Worm (Caenorhabditis elegans) whole organism, late embryonic: ENCODE data around the gene R186.3.

Experiments
- C08G9.2 ChIP-seq: sonication (generic microtip); optimal IDR thresholded peaks from 2 replicates; lab custom pipeline; 2016; ENCODE audit warnings: mild to moderate bottlenecking, missing genetic modification characterization, moderate library complexity, missing compliant biosample characterization
- K02D7.2 ChIP-seq: sonication (generic microtip); optimal IDR thresholded peaks from 2 replicates; lab custom pipeline; 2017; ENCODE audit warnings: mild to moderate bottlenecking, missing genetic modification characterization, missing compliant biosample characterization
- T23F11.4 ChIP-seq: fragments of 200-800 bp; sonication (Bioruptor generic); optimal IDR thresholded peaks from 2 replicates; lab custom pipeline; 2018; ENCODE audit warnings: mild to moderate bottlenecking, missing genetic modification characterization, missing compliant biosample characterization
- Y22D7AL.16 ChIP-seq: sonication (generic microtip); optimal IDR thresholded peaks from 2 replicates; lab custom pipeline; 2016; ENCODE audit warnings: missing genetic modification characterization, missing compliant biosample characterization
- ceh-14 ChIP-seq: sonication (generic microtip); optimal IDR thresholded peaks from 2 replicates; lab custom pipeline; 2016; ENCODE audit warnings: missing genotype, missing genetic modification characterization, missing compliant biosample characterization
- ceh-18 ChIP-seq: sonication (generic microtip); optimal IDR thresholded peaks from 2 replicates; lab custom pipeline; 2016; ENCODE audit warnings: missing genetic modification characterization, missing compliant biosample characterization
- ceh-19 ChIP-seq: fragments of 200-800 bp; sonication (Bioruptor generic); optimal IDR thresholded peaks from 2 replicates; lab custom pipeline; 2018; ENCODE audit warnings: mild to moderate bottlenecking, missing genetic modification characterization, missing compliant biosample characterization
- ceh-2 ChIP-seq: sonication (generic microtip); optimal IDR thresholded peaks from 2 replicates; lab custom pipeline; 2016; ENCODE audit warnings: missing genotype, missing genetic modification characterization, missing compliant biosample characterization
- ceh-22 ChIP-seq: sonication (generic microtip); optimal IDR thresholded peaks from 2 replicates; lab custom pipeline; 2017; ENCODE audit warnings: missing biosample characterization, missing genetic modification characterization
- ceh-30 ChIP-seq: fragments of 150-350 bp; optimal IDR thresholded peaks from 2 replicates; lab custom pipeline; 2014; ENCODE audit warnings: missing biosample characterization, missing genetic modification characterization
- ceh-31 ChIP-seq: sonication (generic microtip); optimal IDR thresholded peaks from 2 replicates; lab custom pipeline; 2016; ENCODE audit warnings: missing genetic modification characterization, missing compliant biosample characterization
- ceh-48 ChIP-seq: sonication (generic microtip); optimal IDR thresholded peaks from 2 replicates; lab custom pipeline; 2016; ENCODE audit warnings: missing genetic modification characterization, inconsistent platforms, missing compliant biosample characterization
- ceh-6 ChIP-seq: fragments of 200-800 bp; sonication (Bioruptor generic); optimal IDR thresholded peaks from 2 replicates; lab custom pipeline; 2018; ENCODE audit warnings: mild to moderate bottlenecking, missing genetic modification characterization, missing compliant biosample characterization
- ceh-9 ChIP-seq: sonication (generic microtip); optimal IDR thresholded peaks from 2 replicates; lab custom pipeline; 2016; ENCODE audit warnings: mild to moderate bottlenecking, missing genetic modification characterization, inconsistent platforms, missing compliant biosample characterization
- che-1 ChIP-seq: sonication (generic microtip); optimal IDR thresholded peaks from 2 replicates; lab custom pipeline; 2016; ENCODE audit warnings: mild to moderate bottlenecking, missing genetic modification characterization, missing compliant biosample characterization
- dve-1 ChIP-seq: sonication (generic microtip); optimal IDR thresholded peaks from 2 replicates; lab custom pipeline; 2017; ENCODE audit warnings: antibody characterized with exemption, mild to moderate bottlenecking, missing genetic modification characterization, missing compliant biosample characterization
- ets-4 ChIP-seq: sonication (generic microtip); optimal IDR thresholded peaks from 2 replicates; lab custom pipeline; 2016; ENCODE audit warnings: missing genetic modification characterization, missing compliant biosample characterization
- eyg-1 ChIP-seq: sonication (generic microtip); optimal IDR thresholded peaks from 2 replicates; lab custom pipeline; 2016; ENCODE audit warnings: missing genotype, missing genetic modification characterization, missing compliant biosample characterization
- fkh-10 ChIP-seq: fragments of 150-350 bp; optimal IDR thresholded peaks from 2 replicates; lab custom pipeline; 2014; ENCODE audit warnings: missing biosample characterization, missing genetic modification reagents, missing genetic modification characterization
- fkh-6 ChIP-seq: sonication (generic microtip); optimal IDR thresholded peaks from 2 replicates; lab custom pipeline; 2016; ENCODE audit warnings: missing genetic modification characterization, missing compliant biosample characterization
- gmeb-2 ChIP-seq: sonication (generic microtip); optimal IDR thresholded peaks from 2 replicates; lab custom pipeline; 2016; ENCODE audit warnings: missing genetic modification characterization, inconsistent platforms, missing compliant biosample characterization
- hlh-13 ChIP-seq: fragments of 200-800 bp; sonication (Bioruptor generic); optimal IDR thresholded peaks from 2 replicates; lab custom pipeline; 2018; ENCODE audit warnings: mild to moderate bottlenecking, missing genetic modification characterization, missing compliant biosample characterization
- hlh-30 ChIP-seq: sonication (generic microtip); optimal IDR thresholded peaks from 2 replicates; lab custom pipeline; 2017; ENCODE audit warnings: antibody characterized with exemption, missing genetic modification characterization, missing compliant biosample characterization; ENCODE audit not compliant: insufficient read depth
- hlh-6 ChIP-seq: sonication (generic microtip); optimal IDR thresholded peaks from 2 replicates; lab custom pipeline; 2016; ENCODE audit warnings: missing genotype, missing genetic modification characterization, missing compliant biosample characterization
- lim-6 ChIP-seq: sonication (generic microtip); optimal IDR thresholded peaks from 2 replicates; lab custom pipeline; 2016; ENCODE audit warnings: missing genetic modification characterization, missing compliant biosample characterization
- madf-2 ChIP-seq: sonication (generic microtip); optimal IDR thresholded peaks from 2 replicates; lab custom pipeline; 2017; ENCODE audit warnings: missing genetic modification characterization, missing compliant biosample characterization
- nfya-1 ChIP-seq: sonication (generic microtip); optimal IDR thresholded peaks from 2 replicates; lab custom pipeline; 2017; ENCODE audit warnings: missing genetic modification characterization, mild to moderate bottlenecking, missing compliant biosample characterization, antibody characterized with exemption, moderate library complexity
- npax-4 ChIP-seq: sonication (generic microtip); optimal IDR thresholded peaks from 2 replicates; lab custom pipeline; 2016; ENCODE audit warnings: missing genetic modification characterization, missing compliant biosample characterization
- pag-3 ChIP-seq: sonication (generic microtip); optimal IDR thresholded peaks from 2 replicates; lab custom pipeline; 2016; ENCODE audit warnings: missing compliant biosample characterization, missing genetic modification characterization, borderline replicate concordance
- pha-2 ChIP-seq: sonication (generic microtip); optimal IDR thresholded peaks from 2 replicates; lab custom pipeline; 2017; ENCODE audit warnings: mild to moderate bottlenecking, missing genetic modification characterization, missing compliant biosample characterization
- pqm-1 ChIP-seq: sonication (generic microtip); optimal IDR thresholded peaks from 2 replicates; lab custom pipeline; 2016; ENCODE audit warnings: missing genetic modification characterization, missing compliant biosample characterization
- sox-2 ChIP-seq: fragments of 200-800 bp; sonication (Bioruptor generic); IDR thresholded peaks from 2 replicates; pipeline ENCODE4 v1.3.6; 2022; ENCODE audit warnings: missing genetic modification reagents, missing genetic modification characterization, missing compliant biosample characterization
- sox-4 ChIP-seq: sonication (generic microtip); optimal IDR thresholded peaks from 2 replicates; lab custom pipeline; 2017; ENCODE audit warnings: mild to moderate bottlenecking, missing genetic modification characterization, inconsistent platforms, missing compliant biosample characterization
- syd-9 ChIP-seq: sonication (generic microtip); optimal IDR thresholded peaks from 2 replicates; lab custom pipeline; 2016; ENCODE audit warnings: mild to moderate bottlenecking, missing genetic modification characterization, moderate library complexity, missing compliant biosample characterization
- tbx-2 ChIP-seq: sonication (generic microtip); optimal IDR thresholded peaks from 2 replicates; lab custom pipeline; 2016; ENCODE audit warnings: missing genetic modification characterization, missing compliant biosample characterization
- ttx-3 ChIP-seq: sonication (generic microtip); optimal IDR thresholded peaks from 2 replicates; lab custom pipeline; 2016; ENCODE audit warnings: missing genetic modification reagents, missing genetic modification characterization, missing compliant biosample characterization
- unc-3 ChIP-seq, 2 experiments: fragments of 200-800 bp in 1 of 2; sonication (Bioruptor generic) in 1 of 2; sonication (generic microtip) in 1 of 2; conservative IDR thresholded peaks in 1 of 2; optimal IDR thresholded peaks in 1 of 2; 2 replicates each; pipeline versions ENCODE4 v1.3.6 to Lab custom; 2016 to 2022; ENCODE audit warnings: missing compliant biosample characterization in 2 of 2, missing genetic modification characterization in 2 of 2, missing genetic modification reagents in 1 of 2
- unc-55 ChIP-seq: sonication (generic microtip); optimal IDR thresholded peaks from 2 replicates; lab custom pipeline; 2017; ENCODE audit warnings: missing biosample characterization, missing genetic modification reagents, missing genetic modification characterization
- unc-86 ChIP-seq: sonication (generic microtip); optimal IDR thresholded peaks from 2 replicates; lab custom pipeline; 2016; ENCODE audit warnings: missing genetic modification characterization, missing compliant biosample characterization
- zip-5 ChIP-seq: sonication (generic microtip); optimal IDR thresholded peaks from 2 replicates; lab custom pipeline; 2016; ENCODE audit warnings: missing genetic modification characterization, missing compliant biosample characterization
- ztf-16 ChIP-seq: sonication (generic microtip); optimal IDR thresholded peaks from 2 replicates; lab custom pipeline; 2017; ENCODE audit warnings: missing genetic modification characterization, missing compliant biosample characterization

R186.3 gene

DNA sequence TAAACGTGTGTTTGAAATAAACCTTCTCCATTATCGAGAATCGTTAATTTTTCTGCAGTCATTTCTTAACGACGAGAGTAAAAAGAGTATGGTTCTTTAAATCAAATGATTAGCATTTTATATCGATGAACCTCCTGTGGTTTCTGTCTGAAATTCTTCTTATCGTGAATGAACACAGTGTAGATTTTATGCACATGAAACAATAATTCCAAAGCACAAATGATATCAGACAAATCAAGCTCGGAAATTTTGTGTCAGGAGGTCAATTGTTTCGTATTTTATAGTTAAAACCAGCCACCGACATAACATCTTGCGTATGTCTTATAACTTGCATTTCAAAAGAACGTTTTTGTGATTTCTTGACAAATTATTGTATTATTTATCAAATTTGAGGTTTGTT lies 29.9 kb downstream of the R186.3 start, which contains the start of gene T16G1.6:
T16G1.6 (minus strand) TSS at position 77 of the 400 bp plus-strand sequence.
- no peak for TF ChIP-seq ceh-22 (tag; lab: Kevin White, UChicago)
- TF ChIP-seq nfya-1: no peak
- TF ChIP-seq ceh-6 (GFP tag; lab: Kevin White, UChicago): no peak
- no peak for TF ChIP-seq unc-55 (GFP tag; lab: Kevin White, UChicago)
- no peak for TF ChIP-seq tbx-2 (tag; lab: Kevin White, UChicago)
- no peak for TF ChIP-seq ceh-48
- no peak for TF ChIP-seq ceh-2 (tag; lab: Kevin White, UChicago)
- no peak for TF ChIP-seq ceh-31 (tag; lab: Kevin White, UChicago)
- TF ChIP-seq madf-2 (tag; lab: Kevin White, UChicago): no peak
- no peak for TF ChIP-seq K02D7.2 (tag; lab: Kevin White, UChicago)
- TF ChIP-seq unc-3 (GFP tag; conservative IDR thresholded peaks at IDR 0.05; lab: Robert Waterston, UW): no peak
- no peak for TF ChIP-seq unc-3 (tag; optimal IDR thresholded peaks at IDR 0.05; lab: Kevin White, UChicago)
- no peak for TF ChIP-seq npax-4 (tag; lab: Kevin White, UChicago)
- TF ChIP-seq hlh-30: no peak

DNA sequence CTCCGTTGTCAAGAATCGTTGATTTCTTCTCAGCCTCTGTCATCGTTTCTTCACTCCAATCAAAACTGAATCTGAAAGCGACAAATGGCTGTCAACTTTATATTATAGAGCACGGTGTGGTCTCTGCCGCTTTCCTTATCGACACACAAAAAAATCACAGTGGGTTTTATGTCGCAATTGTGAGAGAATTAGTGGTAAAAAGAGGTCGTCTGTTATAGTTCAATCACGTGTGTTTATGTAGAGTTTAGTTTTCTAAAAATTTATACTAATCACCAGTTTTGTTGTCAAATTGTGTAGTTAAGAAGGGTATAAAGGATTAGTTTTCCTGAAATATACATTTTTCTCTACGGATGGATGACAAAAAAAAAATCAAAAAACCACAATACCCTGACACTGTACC lies 32.0 kb downstream of the R186.3 start, which contains the start of gene T16G1.7:
T16G1.7 (minus strand) TSS at position 137 of the 400 bp plus-strand sequence.
- TF ChIP-seq eyg-1 (tag; lab: Kevin White, UChicago): no peak
- no peak for TF ChIP-seq unc-3 (GFP tag; conservative IDR thresholded peaks at IDR 0.05; lab: Robert Waterston, UW)
- TF ChIP-seq unc-3 (tag; optimal IDR thresholded peaks at IDR 0.05; lab: Kevin White, UChicago): no peak
- TF ChIP-seq ceh-9 (tag; lab: Kevin White, UChicago): no peak
- TF ChIP-seq ceh-6 (GFP tag; lab: Kevin White, UChicago): no peak
- no peak for TF ChIP-seq Y22D7AL.16 (tag; lab: Kevin White, UChicago)
- TF ChIP-seq hlh-13 (GFP tag; lab: Kevin White, UChicago): no peak
- no peak for TF ChIP-seq ceh-2 (tag; lab: Kevin White, UChicago)
- TF ChIP-seq ttx-3 (tag; lab: Kevin White, UChicago): no peak
- TF ChIP-seq, all 69 proteins: peak for 0

DNA sequence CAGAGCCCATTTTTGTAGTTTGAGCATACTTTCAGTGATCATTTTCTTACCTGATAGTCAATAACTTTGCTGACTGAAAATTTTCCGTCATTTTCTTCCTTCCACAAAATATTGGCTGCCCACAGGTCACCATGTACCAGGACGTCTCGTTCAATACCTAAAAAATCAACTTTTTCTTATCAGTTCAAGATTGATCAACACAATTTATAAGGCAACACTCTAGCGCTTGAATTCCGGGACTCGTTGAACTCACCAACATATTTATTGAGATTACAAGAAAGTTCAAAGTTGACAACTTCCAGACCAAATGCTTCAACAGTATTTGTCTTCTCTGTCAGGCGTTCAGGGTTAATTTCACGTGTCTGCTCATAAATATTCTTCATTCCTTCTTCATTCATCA lies 33.4 kb downstream of the R186.3 start:
- TF ChIP-seq hlh-6 (tag; lab: Kevin White, UChicago) (no peak), che-1 (tag; lab: Kevin White, UChicago) (no peak), fkh-6 (tag; lab: Kevin White, UChicago) (no peak), ztf-16 (no peak), T23F11.4 (GFP tag; lab: Kevin White, UChicago) (no peak), ets-4 (tag; lab: Kevin White, UChicago) (no peak), ceh-31 (tag; lab: Kevin White, UChicago) (no peak), pqm-1 (no peak), ceh-14 (tag; lab: Kevin White, UChicago) (no peak), unc-86 (tag; lab: Kevin White, UChicago) (no peak), gmeb-2 (no peak), unc-55 (GFP tag; lab: Kevin White, UChicago) (no peak)

DNA sequence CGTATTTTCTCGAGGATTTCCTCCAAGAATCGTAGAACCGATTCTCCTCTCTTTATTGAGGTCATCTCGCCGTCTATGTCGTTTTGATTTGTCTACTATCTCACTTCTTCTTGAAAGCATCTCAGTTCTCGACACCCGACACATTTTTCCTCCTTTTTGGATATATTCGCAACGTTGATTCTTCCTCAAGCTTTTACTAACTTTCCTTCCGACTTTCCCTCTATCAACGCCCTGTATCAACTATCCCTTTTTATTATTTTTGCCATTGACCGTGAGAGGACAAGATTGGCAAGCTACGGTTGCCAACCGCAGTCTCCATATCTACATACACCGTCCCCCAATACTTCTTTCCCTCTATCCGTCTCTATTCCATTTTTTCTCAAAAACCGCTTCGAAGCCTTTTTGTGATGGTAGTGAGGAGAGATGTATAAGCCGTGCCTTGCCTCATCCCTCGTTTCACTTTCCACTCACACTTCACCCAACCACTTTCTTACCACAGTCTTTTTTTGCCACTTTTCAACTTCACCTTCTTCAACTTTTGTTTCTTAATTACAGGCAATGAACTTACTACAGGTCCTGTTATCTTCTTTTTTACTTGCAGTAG lies 38.0 kb downstream of the R186.3 start, which contains the start of gene T16G1.2:
T16G1.2 (plus strand) TSS at position 554 of the 604 bp plus-strand sequence.
- TF ChIP-seq ceh-18 (tag; lab: Kevin White, UChicago): no peak

DNA sequence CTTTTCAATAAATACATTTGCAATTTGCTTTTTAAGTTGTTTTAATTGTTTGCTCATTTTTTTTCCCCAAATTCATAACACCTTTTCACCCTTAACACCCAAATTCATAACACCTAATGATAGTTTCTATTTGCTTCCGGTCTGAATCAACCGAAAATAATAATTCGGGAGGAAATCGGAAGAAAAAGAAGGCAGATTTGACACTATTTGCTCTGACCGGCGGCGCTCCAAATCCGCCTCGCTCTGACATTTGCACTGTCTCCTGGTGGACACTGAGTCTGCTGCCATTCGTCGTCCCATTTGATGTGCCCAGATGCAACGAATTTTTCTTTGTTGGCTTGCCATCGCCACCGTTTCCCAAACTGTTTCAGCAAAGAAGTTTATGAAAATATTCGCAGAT lies 42.9 kb downstream of the R186.3 start, which contains the start of gene pqn-67:
pqn-67 (plus strand) TSS at position 301 of the 400 bp plus-strand sequence.
- TF ChIP-seq unc-86 (tag; lab: Kevin White, UChicago): no peak
- TF ChIP-seq lim-6 (tag; lab: Kevin White, UChicago): no peak
- no peak for TF ChIP-seq fkh-10 (GFP tag; lab: Kevin White, UChicago)
- TF ChIP-seq hlh-6 (tag; lab: Kevin White, UChicago): no peak
- no peak for TF ChIP-seq sox-2 (GFP tag; lab: Robert Waterston, UW)
- TF ChIP-seq syd-9 (tag; lab: Kevin White, UChicago): no peak
- TF ChIP-seq T23F11.4 (GFP tag; lab: Kevin White, UChicago): no peak
- no peak for TF ChIP-seq ceh-19 (GFP tag; lab: Kevin White, UChicago)
- no peak for TF ChIP-seq ceh-30 (tag; lab: Kevin White, UChicago)
- TF ChIP-seq unc-3 (GFP tag; conservative IDR thresholded peaks at IDR 0.05; lab: Robert Waterston, UW): no peak
- no peak for TF ChIP-seq unc-3 (tag; optimal IDR thresholded peaks at IDR 0.05; lab: Kevin White, UChicago)
- no peak for TF ChIP-seq sox-4 (tag; lab: Kevin White, UChicago)
- no peak for TF ChIP-seq hlh-30
- TF ChIP-seq pag-3 (tag; lab: Kevin White, UChicago): no peak
- no peak for TF ChIP-seq zip-5 (tag; lab: Kevin White, UChicago)
- no peak for TF ChIP-seq C08G9.2 (tag; lab: Kevin White, UChicago)
- no peak for TF ChIP-seq ceh-2 (tag; lab: Kevin White, UChicago)
- no peak for TF ChIP-seq pha-2 (tag; lab: Kevin White, UChicago)
- TF ChIP-seq che-1 (tag; lab: Kevin White, UChicago): no peak
- TF ChIP-seq dve-1: no peak
- TF ChIP-seq, all 69 proteins: peak for 0
